Fruit fly (Drosophila melanogaster) whole organism: ENCODE measurements around the gene Rh5.

Source experiments
- CG8478 ChIP-seq: fragments of >200 bp; optimal IDR thresholded peaks from 2 replicates; lab custom pipeline; 2018; ENCODE audit warnings: inconsistent platforms
- Dll ChIP-seq: fragments of >200 bp; optimal IDR thresholded peaks from 2 replicates; lab custom pipeline; 2017

dm6 chr2L:12046856-12047230 lies 38.9 kb downstream of the Rh5 start:
- no peak for TF ChIP-seq Dll (lab: Kevin White, UChicago)
- no peak for TF ChIP-seq CG8478 (lab: Kevin White, UChicago)
